Fruit fly (Drosophila melanogaster): ENCODE results near the gene CG4496.

Gene CG4496

dm6 chr2L:7150775-7151174 lies 39.0 kb downstream of the CG4496 start (continued):
- TF ChIP-seq CG7745 (tag; optimal IDR thresholded peaks at IDR 0.05) (no peak), CG12219 (GFP tag; optimal IDR thresholded peaks at IDR 0.05) (no peak), CG9797 (GFP tag; optimal IDR thresholded peaks at IDR 0.05) (no peak), HmgD (GFP tag; optimal IDR thresholded peaks at IDR 0.05) (no peak), psq (GFP tag; optimal IDR thresholded peaks at IDR 0.05) (no peak), nerfin-2 (GFP tag; IDR thresholded peaks at IDR 0.05; ENCODE audit: partially characterized antibody) (no peak), Dek (tag; optimal IDR thresholded peaks at IDR 0.05) (peak; percentile 21), Hsf (GFP tag; optimal IDR thresholded peaks at IDR 0.05) (no peak), CG12391 (tag; optimal IDR thresholded peaks at IDR 0.05) (peak; percentile 69), MTF-1 (GFP tag; optimal IDR thresholded peaks at IDR 0.05; ENCODE audit: borderline replicate concordance) (no peak), CG6254 (GFP tag; optimal IDR thresholded peaks at IDR 0.05) (no peak), YL-1 (GFP tag; optimal IDR thresholded peaks at IDR 0.05) (no peak), Oli (tag; optimal IDR thresholded peaks at IDR 0.05) (peak; percentile 66), chif (GFP tag; optimal IDR thresholded peaks at IDR 0.05) (no peak), CG2875 (GFP tag; optimal IDR thresholded peaks at IDR 0.05) (peak; percentile 53), CG42726 (GFP tag; IDR thresholded peaks at IDR 0.05; ENCODE audit: partially characterized antibody) (no peak), zf30C (GFP tag; optimal IDR thresholded peaks at IDR 0.05) (no peak), CG11247 (GFP tag; IDR thresholded peaks at IDR 0.05) (peak; percentile 25; the same call in 1 of the 2 replicates), CG16779 (GFP tag; IDR thresholded peaks at IDR 0.05) (no peak), C15 (GFP tag; IDR thresholded peaks at IDR 0.05) (no peak), CG9727 (GFP tag; optimal IDR thresholded peaks at IDR 0.05) (peak; percentile 48), az2 (GFP tag; optimal IDR thresholded peaks at IDR 0.05) (peak; percentile 18), stc (GFP tag; IDR thresholded peaks at IDR 0.05) (peak; percentile 64), HLH54F (GFP tag; optimal IDR thresholded peaks at IDR 0.05) (no peak), CG15479 (GFP tag; optimal IDR thresholded peaks at IDR 0.05) (no peak), CG33213 (GFP tag; optimal IDR thresholded peaks at IDR 0.05) (no peak), Awh (GFP tag; IDR thresholded peaks at IDR 0.05) (peak; percentile 54; the same call in 1 of the 2 replicates), Drgx (GFP tag; IDR thresholded peaks at IDR 0.05) (no peak), croc (GFP tag; conservative IDR thresholded peaks at IDR 0.05) (no peak), Lim3 (GFP tag; IDR thresholded peaks at IDR 0.05) (no peak), CG17328 (GFP tag; IDR thresholded peaks at IDR 0.05) (peak; percentile 75), CG7963 (GFP tag; IDR thresholded peaks at IDR 0.05; ENCODE audit: partially characterized antibody) (no peak), NfI (GFP tag; optimal IDR thresholded peaks at IDR 0.05) (peak; percentile 36), vvl (GFP tag; IDR thresholded peaks at IDR 0.05) (peak; percentile 84), CG18619 (GFP tag; optimal IDR thresholded peaks at IDR 0.05) (no peak), Optix (GFP tag; IDR thresholded peaks at IDR 0.05) (no peak), Xrp1 (GFP tag; IDR thresholded peaks at IDR 0.05) (peak; percentile 72), CG2199 (GFP tag; IDR thresholded peaks at IDR 0.05) (0 out of 3 replicates have a peak, but pooled peaks have one; percentile 16), nom (GFP tag; optimal IDR thresholded peaks at IDR 0.05) (no peak), nmo (GFP tag; optimal IDR thresholded peaks at IDR 0.05) (peak; percentile 77), bcd (GFP tag; optimal IDR thresholded peaks at IDR 0.05) (peak; percentile 6), chinmo (GFP tag; IDR thresholded peaks at IDR 0.05; ENCODE audit: partially characterized antibody) (no peak), CG17361 (GFP tag; IDR thresholded peaks at IDR 0.05) (peak; percentile 49; the same call in 2 of the 3 replicates)

All from whole organism, embryonic.